Fruit fly (Drosophila melanogaster) ovary, adult (tissue): ENCODE measurements around the gene CG14070.

Source experiments
- CG17801 ChIP-seq: fragments of 200-800 bp; optimal IDR thresholded peaks from 2 replicates; lab custom pipeline; 2019; ENCODE audit warnings: missing biosample characterization, mild to moderate bottlenecking, missing genetic modification characterization, moderate library complexity; ENCODE audit not compliant: partially characterized antibody

Gene CG14070

dm6 chr2L:10901685-10902084 is at the start of gene CG14070:
Gene CG14070 (minus strand): TSS chr2L:10901785.
- no peak for TF ChIP-seq CG17801

- TF ChIP-seq CG17801, result no peak
These were observed 38.6 kb upstream of the CG14070 start for dm6 chr2L:10940196-10940595.

DNA sequence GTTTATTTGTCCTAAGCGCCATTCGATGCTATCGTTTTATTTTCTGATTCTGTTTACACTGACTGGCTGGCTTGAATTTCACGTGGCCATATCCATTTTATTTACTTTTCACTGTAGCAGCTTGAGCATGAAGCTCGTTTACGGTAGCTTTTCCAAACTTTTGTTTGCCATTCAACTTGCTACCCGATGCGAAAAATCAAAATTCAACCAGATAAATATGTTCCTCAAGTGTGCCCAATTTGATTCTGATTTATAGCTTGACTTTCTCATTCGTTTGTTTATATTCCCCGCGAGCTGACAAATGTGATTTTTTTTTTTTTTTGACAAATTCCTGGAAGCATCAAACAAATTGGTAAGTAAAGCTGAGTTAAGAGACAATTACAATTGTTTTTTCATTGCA is 34.8 kb upstream of the CG14070 start, which contains the start of gene CG14072:
Gene CG14072 (plus strand): TSS at position 301 of the 400 bp plus-strand sequence.
- no peak for TF ChIP-seq CG17801

dm6 chr2L:10910548-10910947 is 9.0 kb upstream of the CG14070 start, which contains the start of gene CG14069:
Gene CG14069 (minus strand): TSS chr2L:10910648.
- no peak for TF ChIP-seq CG17801

dm6 chr2L:10908793-10909192 is 7.2 kb upstream of the CG14070 start, which contains the start of gene CG7309:
Gene CG7309 (minus strand): TSS chr2L:10908893.
- TF ChIP-seq CG17801, result no peak

DNA sequence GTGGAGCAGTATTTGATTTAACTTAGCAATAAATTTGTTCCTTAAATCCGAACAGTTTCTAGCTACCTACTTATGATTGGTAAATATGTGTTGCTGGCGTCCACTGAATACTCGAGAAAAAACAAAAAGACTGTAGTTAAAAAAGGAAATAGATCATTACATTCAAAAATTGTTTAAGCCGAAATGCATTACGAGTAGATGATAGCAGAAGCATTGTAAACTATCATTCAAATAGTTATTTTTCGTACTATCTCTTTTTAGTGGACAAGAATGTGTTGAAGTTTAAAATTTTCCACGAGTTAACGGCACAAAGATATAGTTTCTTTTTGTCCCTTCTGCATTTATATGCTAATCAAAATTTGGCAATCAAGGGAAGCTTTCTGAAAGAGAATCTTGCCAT is 12.8 kb downstream of the CG14070 start, which contains the start of gene CG14071:
Gene CG14071 (minus strand): TSS at position 101 of the 400 bp plus-strand sequence.
- TF ChIP-seq CG17801, result no peak

DNA sequence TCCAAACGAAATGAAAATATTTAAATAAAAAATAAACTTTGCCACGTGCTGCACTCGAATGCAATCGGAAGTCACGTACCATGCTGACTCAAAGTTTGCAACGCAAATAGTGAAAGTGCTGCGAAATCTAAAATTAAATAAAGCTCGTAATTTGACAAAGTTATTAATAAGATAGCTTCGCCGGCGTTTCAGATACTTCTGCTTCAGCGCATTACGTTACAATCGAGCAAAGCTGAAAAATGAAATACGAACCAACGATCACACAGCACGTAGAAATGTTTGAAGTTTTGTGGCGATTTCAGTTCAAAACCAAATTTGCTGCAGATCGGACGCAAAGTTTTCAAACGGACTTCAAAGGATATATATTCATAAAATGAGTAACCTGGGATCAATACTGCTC is 31.7 kb downstream of the CG14070 start, which contains the start of gene CG12517:
Gene CG12517 (plus strand): TSS at position 301 of the 400 bp plus-strand sequence.
- no peak for TF ChIP-seq CG17801

dm6 chr2L:10858064-10859047 is 43.2 kb downstream of the CG14070 start, which contains the start of the genes aurB and Stam:
Gene aurB (minus strand): TSS chr2L:10858094.
Gene Stam (plus strand): TSS chr2L:10858536.
- TF ChIP-seq CG17801, result peak; percentile 52

- TF ChIP-seq CG17801, result peak; percentile 16
These were observed 45.1 kb downstream of the CG14070 start, which contains the start of gene Dnz1 for dm6 chr2L:10856328-10856942. Gene Dnz1 (minus strand): TSS chr2L:10856644.

DNA sequence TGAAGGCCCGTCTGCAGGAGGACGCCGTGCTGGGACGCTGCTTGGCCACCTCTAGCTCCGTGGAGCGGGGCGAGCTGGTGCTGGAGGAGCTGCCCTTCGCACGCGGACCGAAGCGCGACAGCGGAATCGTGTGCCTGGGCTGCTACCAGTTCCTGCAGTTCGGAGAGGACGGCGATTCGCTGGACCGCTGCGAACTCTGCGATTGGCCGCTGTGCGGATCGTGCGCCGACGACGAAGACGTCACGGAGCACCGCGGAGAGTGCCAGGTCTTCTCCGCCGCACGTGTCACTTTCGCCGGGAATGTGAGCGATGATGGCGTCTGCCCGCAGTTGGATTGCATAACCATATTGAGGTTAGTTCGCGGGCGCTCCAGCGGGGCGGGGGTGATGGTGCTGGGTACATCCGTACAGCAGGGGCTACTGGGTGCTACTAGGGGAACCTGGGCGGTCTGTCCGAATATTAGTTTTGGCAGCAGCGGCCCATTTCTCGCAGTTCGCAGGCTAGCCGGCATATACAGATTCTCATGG is 50.2 kb downstream of the CG14070 start:
- TF ChIP-seq CG17801, result no peak
